Fruit fly (Drosophila melanogaster) whole organism, wandering third instar larva: Measurements from ENCODE around the gene CG42820.

Source experiments
- brk ChIP-seq: fragments of 200-800 bp; sonication (Bioruptor generic); optimal IDR thresholded peaks from 2 replicates; lab custom pipeline; 2016; ENCODE audit warnings: missing biosample characterization, mild to moderate bottlenecking, missing genetic modification characterization
- dl ChIP-seq, 2 experiments: fragments of 175-275, 200-275 bp in 1 of 2; fragments of 200-275 bp in 1 of 2; sonication (Bioruptor generic); optimal IDR thresholded peaks; lab custom pipeline; 2018; ENCODE audit warnings: mild to moderate bottlenecking in 2 of 2, missing biosample characterization in 2 of 2, missing genetic modification characterization in 2 of 2, moderate library complexity in 2 of 2; ENCODE audit not compliant: partially characterized antibody in 2 of 2, insufficient read depth in 1 of 2
- ey ChIP-seq: fragments of 200-800 bp; sonication (Bioruptor generic); optimal IDR thresholded peaks from 2 replicates; lab custom pipeline; 2016; ENCODE audit warnings: missing biosample characterization, missing genetic modification characterization

DNA sequence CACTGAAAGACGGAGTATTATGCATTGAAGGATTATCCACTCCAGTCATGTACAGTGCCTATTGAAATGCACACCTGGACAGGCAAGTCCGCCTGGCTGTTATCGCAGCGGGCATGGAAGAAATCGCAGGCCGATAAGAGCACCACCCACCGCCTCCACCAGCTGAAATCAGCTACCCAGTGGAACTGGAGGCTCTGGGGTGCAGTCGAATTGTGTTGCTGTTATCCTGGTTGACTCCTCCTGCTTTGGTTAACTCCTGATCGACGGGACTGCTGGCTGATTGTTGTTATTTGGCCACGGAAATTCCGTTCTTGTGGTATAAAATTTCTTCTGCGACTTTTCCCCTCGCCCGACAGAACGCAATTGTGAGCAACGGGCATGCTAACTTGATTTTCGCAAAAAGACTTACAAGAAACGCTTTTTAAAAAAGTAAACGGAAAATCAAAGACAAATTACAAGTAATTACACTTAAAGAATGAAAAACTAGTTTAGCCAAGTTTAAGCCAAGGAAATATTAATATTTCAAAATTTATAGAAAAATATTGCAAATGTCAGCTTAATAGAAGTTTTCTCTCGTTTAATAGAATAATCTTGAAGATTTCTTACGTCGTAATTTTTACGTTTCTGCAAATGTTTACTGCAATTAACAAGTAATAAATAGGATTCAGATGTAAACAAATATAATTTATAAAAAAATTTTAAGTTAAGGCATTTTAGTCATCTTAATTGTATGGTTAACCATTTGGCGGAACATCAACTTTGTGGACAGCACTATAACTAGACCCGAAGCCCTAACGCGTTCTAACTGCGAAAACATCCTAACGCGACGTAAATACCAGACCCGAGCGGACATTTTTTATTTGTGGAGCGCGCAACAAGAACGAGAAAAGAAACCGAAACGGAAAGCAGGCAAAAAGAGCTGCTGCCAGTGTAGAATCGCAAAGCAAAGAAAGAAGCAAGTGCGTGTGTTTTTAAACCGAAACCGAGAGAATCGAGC, 23.0 kb upstream of the CG42820 start, which contains the start of the genes CG13398 and Akap200:
- TF ChIP-seq ey (GFP tag; lab: Kevin White, UChicago) = no peak
- no peak for TF ChIP-seq brk (GFP tag; lab: Kevin White, UChicago)
- no peak for TF ChIP-seq dl (GFP tag; optimal IDR thresholded peaks at IDR 0.05; lab: Kevin White, UChicago; ENCODE audit: insufficient read depth in 1 of 2, partially characterized antibody in 2 of 2)
